Fruit fly (Drosophila melanogaster) whole organism, embryonic: ENCODE data around the gene Hr96.
A peak's percentile ranks its signal among the peaks of the same experiment; 100 is the strongest.

Experiments used
- Aef1 ChIP-seq: fragments of 200-800 bp; sonication (Bioruptor generic); IDR thresholded peaks from 3 replicates; pipeline ENCODE4 v1.3.6; 2022; ENCODE audit warnings: missing biosample characterization, missing genetic modification characterization
- CG10431 ChIP-seq: fragments of 200-800 bp; sonication (Bioruptor generic); optimal IDR thresholded peaks from 3 replicates; lab custom pipeline; 2018; ENCODE audit warnings: missing biosample characterization, mild to moderate bottlenecking, missing genetic modification characterization
- CG11398 ChIP-seq: fragments of 200-800 bp; sonication (Bioruptor generic); optimal IDR thresholded peaks from 2 replicates; lab custom pipeline; 2016; ENCODE audit warnings: missing biosample characterization, missing genetic modification characterization
- CG11504 ChIP-seq: fragments of 200-800 bp; sonication (Bioruptor generic); optimal IDR thresholded peaks from 3 replicates; lab custom pipeline; 2019; ENCODE audit warnings: missing biosample characterization, mild to moderate bottlenecking, missing genetic modification characterization, moderate library complexity
- CG12769 ChIP-seq: fragments of 200-800 bp; sonication (Bioruptor generic); optimal IDR thresholded peaks from 2 replicates; lab custom pipeline; 2019; ENCODE audit warnings: missing biosample characterization, mild to moderate bottlenecking, missing genetic modification characterization, moderate library complexity
- CG14441 ChIP-seq: fragments of 200-800 bp; sonication (Bioruptor generic); IDR thresholded peaks from 2 replicates; pipeline ENCODE4 v1.3.6; 2022; ENCODE audit warnings: missing biosample characterization, missing genetic modification characterization
- CG14860 ChIP-seq: fragments of 200-800 bp; sonication (Bioruptor generic); IDR thresholded peaks from 3 replicates; pipeline ENCODE4 v1.3.6; 2022; ENCODE audit warnings: missing biosample characterization, missing genetic modification characterization; ENCODE audit not compliant: partially characterized antibody
- CG15514 ChIP-seq: fragments of 200-800 bp; sonication (Bioruptor generic); optimal IDR thresholded peaks from 3 replicates; lab custom pipeline; 2017; ENCODE audit warnings: missing biosample characterization, missing genetic modification characterization, mild to moderate bottlenecking, moderate library complexity, missing genetic modification reagents
- CG15601 ChIP-seq: fragments of 200-800 bp; sonication (Bioruptor generic); optimal IDR thresholded peaks from 3 replicates; lab custom pipeline; 2019; ENCODE audit warnings: missing biosample characterization, mild to moderate bottlenecking, missing genetic modification characterization, moderate library complexity
- CG1647 ChIP-seq: fragments of 200-800 bp; sonication (Bioruptor generic); optimal IDR thresholded peaks from 3 replicates; lab custom pipeline; 2016; ENCODE audit warnings: missing biosample characterization, missing genetic modification characterization
- CG17359 ChIP-seq: fragments of 200-800 bp; sonication (Bioruptor generic); optimal IDR thresholded peaks from 3 replicates; lab custom pipeline; 2018; ENCODE audit warnings: missing biosample characterization, mild to moderate bottlenecking, missing genetic modification characterization, moderate library complexity
- CG17829 ChIP-seq: fragments of 200-800 bp; optimal IDR thresholded peaks from 2 replicates; lab custom pipeline; 2019; ENCODE audit warnings: missing biosample characterization, mild to moderate bottlenecking, missing genetic modification characterization, moderate library complexity
- CG18599 ChIP-seq: fragments of 200-800 bp; sonication (Bioruptor generic); optimal IDR thresholded peaks from 3 replicates; lab custom pipeline; 2017; ENCODE audit warnings: missing biosample characterization, missing genetic modification characterization, mild to moderate bottlenecking, moderate library complexity, missing genetic modification reagents
- CG2129 ChIP-seq: fragments of 200-800 bp; sonication (Bioruptor generic); IDR thresholded peaks from 2 replicates; pipeline ENCODE4 v1.3.6; 2022; ENCODE audit warnings: missing biosample characterization, missing genetic modification characterization; ENCODE audit not compliant: partially characterized antibody
- CG3281 ChIP-seq: fragments of 200-800 bp; sonication (Bioruptor generic); optimal IDR thresholded peaks from 3 replicates; lab custom pipeline; 2017; ENCODE audit warnings: missing biosample characterization, mild to moderate bottlenecking, missing genetic modification characterization
- CG4424 ChIP-seq: fragments of 200-800 bp; sonication (Bioruptor generic); optimal IDR thresholded peaks from 3 replicates; lab custom pipeline; 2016; ENCODE audit warnings: missing biosample characterization, missing genetic modification characterization
- CG8924 ChIP-seq: fragments of 200-800 bp; optimal IDR thresholded peaks from 3 replicates; lab custom pipeline; 2019; ENCODE audit warnings: missing biosample characterization, mild to moderate bottlenecking, missing genetic modification characterization, moderate library complexity
- D19A ChIP-seq: fragments of 200-800 bp; optimal IDR thresholded peaks from 3 replicates; lab custom pipeline; 2019; ENCODE audit warnings: missing biosample characterization, mild to moderate bottlenecking, missing genetic modification characterization, moderate library complexity
- Dbx ChIP-seq: fragments of 200-800 bp; sonication (Bioruptor generic); IDR thresholded peaks from 3 replicates; pipeline ENCODE4 v1.3.6; 2022; ENCODE audit warnings: missing biosample characterization, missing genetic modification characterization
- Ets65A ChIP-seq: fragments of 200-800 bp; sonication (Bioruptor generic); peaks from one replicate; lab custom pipeline; 2016; ENCODE audit warnings: missing biosample characterization, missing genetic modification characterization
- HHEX ChIP-seq: fragments of 200-800 bp; sonication (Bioruptor generic); optimal IDR thresholded peaks from 3 replicates; lab custom pipeline; 2017; ENCODE audit warnings: missing biosample characterization, mild to moderate bottlenecking, missing genetic modification characterization, missing genetic modification reagents
- Hmr ChIP-seq: fragments of 200-800 bp; sonication (Bioruptor generic); optimal IDR thresholded peaks from 3 replicates; lab custom pipeline; 2017; ENCODE audit warnings: mild to moderate bottlenecking, missing biosample characterization, missing genetic modification reagents, missing genetic modification characterization
- Jarid2 ChIP-seq: fragments of 200-800 bp; sonication (Bioruptor generic); optimal IDR thresholded peaks from 3 replicates; lab custom pipeline; 2017; ENCODE audit warnings: mild to moderate bottlenecking, missing biosample characterization, missing genetic modification reagents, missing genetic modification characterization
- Lhr ChIP-seq: fragments of 200-800 bp; sonication (Bioruptor generic); optimal IDR thresholded peaks from 3 replicates; lab custom pipeline; 2017; ENCODE audit warnings: mild to moderate bottlenecking, missing biosample characterization, missing genetic modification reagents, missing genetic modification characterization
- Pdp1 ChIP-seq, 2 experiments: fragments of 200-800 bp; sonication (Bioruptor generic); optimal IDR thresholded peaks; 3 replicates each; lab custom pipeline; 2016; ENCODE audit warnings: missing biosample characterization in 2 of 2, missing genetic modification characterization in 2 of 2, mild to moderate bottlenecking in 1 of 2, moderate library complexity in 1 of 2
- Rfx ChIP-seq: fragments of 200-800 bp; sonication (Bioruptor generic); IDR thresholded peaks from 2 replicates; pipeline ENCODE4 v1.3.6; 2022; ENCODE audit warnings: missing biosample characterization, missing genetic modification characterization
- Spps ChIP-seq: fragments of 200-800 bp; sonication (Bioruptor generic); optimal IDR thresholded peaks from 2 replicates; lab custom pipeline; 2018; ENCODE audit warnings: missing biosample characterization, mild to moderate bottlenecking, missing genetic modification characterization
- Vsx1 ChIP-seq: fragments of 200-800 bp; sonication (Bioruptor generic); optimal IDR thresholded peaks from 2 replicates; lab custom pipeline; 2017; ENCODE audit warnings: missing biosample characterization, mild to moderate bottlenecking, missing genetic modification characterization, missing genetic modification reagents
- ab ChIP-seq: fragments of 200-800 bp; sonication (Bioruptor generic); optimal IDR thresholded peaks from 2 replicates; lab custom pipeline; 2016; ENCODE audit warnings: missing biosample characterization, missing genetic modification characterization
- ac ChIP-seq: fragments of 200-800 bp; sonication (Bioruptor generic); optimal IDR thresholded peaks from 3 replicates; lab custom pipeline; 2017; ENCODE audit warnings: missing biosample characterization, mild to moderate bottlenecking, missing genetic modification characterization
- ase ChIP-seq: fragments of 200-800 bp; sonication (Bioruptor generic); IDR thresholded peaks from 3 replicates; pipeline ENCODE4 v1.3.6; 2022; ENCODE audit warnings: missing biosample characterization, missing genetic modification characterization
- bigmax ChIP-seq: fragments of 200-800 bp; sonication (Bioruptor generic); optimal IDR thresholded peaks from 2 replicates; lab custom pipeline; 2018; ENCODE audit warnings: missing biosample characterization, mild to moderate bottlenecking, missing genetic modification characterization
- br ChIP-seq: fragments of >200 bp; optimal IDR thresholded peaks from 2 replicates; lab custom pipeline; 2017
- dan ChIP-seq: fragments of 200-800 bp; sonication (Bioruptor generic); IDR thresholded peaks from 2 replicates; pipeline ENCODE4 v1.3.6; 2022; ENCODE audit warnings: missing biosample characterization, missing genetic modification characterization
- dati ChIP-seq: fragments of 200-800 bp; sonication (Bioruptor generic); IDR thresholded peaks from 2 replicates; pipeline ENCODE4 v1.3.6; 2022; ENCODE audit warnings: missing biosample characterization, missing genetic modification characterization
- eve ChIP-seq, 2 experiments: fragments of >200 bp; optimal IDR thresholded peaks; 2 replicates each; lab custom pipeline; 2017; ENCODE audit warnings: missing biosample characterization in 2 of 2, missing genetic modification characterization in 2 of 2
- gem ChIP-seq: fragments of 200-800 bp; sonication (Bioruptor generic); optimal IDR thresholded peaks from 2 replicates; lab custom pipeline; 2019; ENCODE audit warnings: missing biosample characterization, mild to moderate bottlenecking, missing genetic modification characterization, moderate library complexity
- grn ChIP-seq: fragments of 200-800 bp; sonication (Bioruptor generic); optimal IDR thresholded peaks from 3 replicates; lab custom pipeline; 2017; ENCODE audit warnings: missing biosample characterization, missing genetic modification characterization
- lmd ChIP-seq: fragments of 200-800 bp; sonication (Bioruptor generic); IDR thresholded peaks from 2 replicates; pipeline ENCODE4 v1.3.6; 2022; ENCODE audit warnings: missing biosample characterization, missing genetic modification characterization
- nmo ChIP-seq: fragments of 200-800 bp; sonication (Bioruptor generic); optimal IDR thresholded peaks from 2 replicates; lab custom pipeline; 2018; ENCODE audit warnings: missing biosample characterization, mild to moderate bottlenecking, missing genetic modification characterization, moderate library complexity
- nom ChIP-seq: fragments of 200-800 bp; sonication (Bioruptor generic); optimal IDR thresholded peaks from 2 replicates; lab custom pipeline; 2017; ENCODE audit warnings: missing biosample characterization, missing genetic modification characterization, mild to moderate bottlenecking, moderate library complexity, missing genetic modification reagents
- oc ChIP-seq: fragments of 200-800 bp; sonication (Bioruptor generic); optimal IDR thresholded peaks from 2 replicates; lab custom pipeline; 2018; ENCODE audit warnings: missing biosample characterization, mild to moderate bottlenecking, missing genetic modification characterization, moderate library complexity
- onecut ChIP-seq: fragments of 200-800 bp; sonication (Bioruptor generic); IDR thresholded peaks from 2 replicates; pipeline ENCODE4 v1.3.6; 2022; ENCODE audit warnings: missing biosample characterization, missing genetic modification characterization
- tll ChIP-seq, 2 experiments: fragments of 200-800 bp in 1 of 2; fragments of >200 bp in 1 of 2; sonication (Bioruptor generic) in 1 of 2; optimal IDR thresholded peaks; 2 replicates each; lab custom pipeline; 2017 to 2019; ENCODE audit warnings: missing biosample characterization in 2 of 2, missing genetic modification characterization in 2 of 2, mild to moderate bottlenecking in 1 of 2, moderate library complexity in 1 of 2
- wek ChIP-seq: fragments of 200-800 bp; sonication (Bioruptor generic); optimal IDR thresholded peaks from 3 replicates; lab custom pipeline; 2018; ENCODE audit warnings: missing biosample characterization, mild to moderate bottlenecking, missing genetic modification characterization, moderate library complexity

The Hr96 gene

DNA sequence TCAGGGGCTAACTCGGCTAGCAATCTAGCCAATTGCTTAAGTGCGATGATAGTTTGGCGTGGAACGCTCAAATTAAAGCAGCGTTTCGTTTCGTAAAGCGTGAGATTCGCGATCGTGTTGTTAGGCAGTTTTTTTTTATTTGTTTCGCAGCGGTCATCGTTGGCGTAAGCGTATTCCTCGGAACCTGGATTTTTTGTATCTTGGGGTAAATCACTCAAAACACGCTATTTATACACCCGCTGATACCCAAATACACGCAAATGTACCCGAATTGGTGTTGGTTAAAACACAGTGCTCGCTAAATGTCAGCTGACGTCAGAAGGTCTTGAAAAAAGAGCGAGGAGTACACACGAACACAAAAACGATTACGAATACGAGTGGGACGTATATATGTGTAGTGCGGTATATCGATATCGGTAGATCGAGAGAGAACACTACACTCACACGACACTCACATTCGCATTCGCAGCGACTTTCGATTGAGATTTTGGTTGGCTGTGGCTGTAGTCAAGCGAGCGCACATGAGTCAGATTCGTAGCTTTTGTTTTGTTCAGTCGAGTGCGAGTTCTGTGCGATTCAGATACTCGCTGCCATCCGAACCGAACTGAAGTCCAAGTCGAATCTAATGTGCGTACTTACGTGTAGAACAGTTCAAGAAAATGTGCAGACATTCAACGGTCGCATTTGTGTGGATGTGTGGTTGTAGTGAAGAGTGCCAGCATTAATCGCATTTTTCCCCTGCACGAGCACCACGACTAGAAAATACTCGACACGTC is 24.9 kb downstream of the Hr96 start (continued):
- peak; percentile 83 for TF ChIP-seq nom (GFP tag; lab: Kevin White, UChicago)

DNA sequence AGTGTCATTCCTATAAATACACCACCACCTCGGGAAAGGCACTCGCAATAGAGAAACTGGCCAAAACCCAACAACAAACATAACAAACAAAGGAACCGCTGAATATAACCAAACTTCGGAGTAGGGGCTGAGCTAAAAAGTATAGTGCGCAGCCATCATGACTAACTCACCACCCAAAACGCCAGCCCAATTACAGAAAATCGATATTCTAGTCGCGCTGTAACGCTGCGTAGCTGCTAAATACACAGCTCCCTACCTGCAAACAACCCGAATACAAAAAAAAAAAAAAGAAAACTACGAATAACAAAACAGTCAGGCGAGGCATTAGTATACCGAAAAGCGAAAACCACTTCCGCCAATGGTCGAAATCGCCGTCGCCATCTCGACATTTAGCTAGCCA is 25.6 kb downstream of the Hr96 start:
- TF ChIP-seq CG1647: no peak
- TF ChIP-seq CG8924: no peak
- no peak for TF ChIP-seq br
- TF ChIP-seq lmd (GFP tag; lab: Robert Waterston, UW): no peak
- TF ChIP-seq D19A (tag; lab: Kevin White, UChicago): no peak
- no peak for TF ChIP-seq CG11398
- TF ChIP-seq Jarid2 (GFP tag; lab: Kevin White, UChicago): no peak
- no peak for TF ChIP-seq Rfx
- TF ChIP-seq Dbx (GFP tag; lab: Robert Waterston, UW): no peak
- TF ChIP-seq eve (GFP tag; optimal IDR thresholded peaks at IDR 0.05; lab: Kevin White, UChicago): peak in 1 of 2 experiments; percentile 87
- TF ChIP-seq CG11504 (tag; lab: Kevin White, UChicago): no peak
- peak; percentile 96 for TF ChIP-seq onecut (GFP tag; lab: Robert Waterston, UW)
- no peak for TF ChIP-seq CG17359 (tag; lab: Kevin White, UChicago)
- peak; percentile 4 for TF ChIP-seq ab (GFP tag; lab: Kevin White, UChicago)
- TF ChIP-seq Ets65A (GFP tag; lab: Kevin White, UChicago): peak; percentile 55
- TF ChIP-seq oc (tag; lab: Kevin White, UChicago): no peak
- no peak for TF ChIP-seq Vsx1
- TF ChIP-seq CG10431 (GFP tag; lab: Kevin White, UChicago): peak; percentile 10
- TF ChIP-seq bigmax (GFP tag; lab: Kevin White, UChicago): peak; percentile 39
- no peak for TF ChIP-seq CG14441 (GFP tag; lab: Robert Waterston, UW)
- no peak for TF ChIP-seq Aef1 (GFP tag; lab: Robert Waterston, UW)
- no peak for TF ChIP-seq ac (GFP tag; lab: Kevin White, UChicago)
- TF ChIP-seq Hmr (GFP tag; lab: Kevin White, UChicago): no peak
- no peak for TF ChIP-seq tll (GFP tag; optimal IDR thresholded peaks at IDR 0.05; lab: Kevin White, UChicago)
- no peak for TF ChIP-seq Lhr (GFP tag; lab: Kevin White, UChicago)
- TF ChIP-seq CG15514 (GFP tag; lab: Kevin White, UChicago): no peak

DNA sequence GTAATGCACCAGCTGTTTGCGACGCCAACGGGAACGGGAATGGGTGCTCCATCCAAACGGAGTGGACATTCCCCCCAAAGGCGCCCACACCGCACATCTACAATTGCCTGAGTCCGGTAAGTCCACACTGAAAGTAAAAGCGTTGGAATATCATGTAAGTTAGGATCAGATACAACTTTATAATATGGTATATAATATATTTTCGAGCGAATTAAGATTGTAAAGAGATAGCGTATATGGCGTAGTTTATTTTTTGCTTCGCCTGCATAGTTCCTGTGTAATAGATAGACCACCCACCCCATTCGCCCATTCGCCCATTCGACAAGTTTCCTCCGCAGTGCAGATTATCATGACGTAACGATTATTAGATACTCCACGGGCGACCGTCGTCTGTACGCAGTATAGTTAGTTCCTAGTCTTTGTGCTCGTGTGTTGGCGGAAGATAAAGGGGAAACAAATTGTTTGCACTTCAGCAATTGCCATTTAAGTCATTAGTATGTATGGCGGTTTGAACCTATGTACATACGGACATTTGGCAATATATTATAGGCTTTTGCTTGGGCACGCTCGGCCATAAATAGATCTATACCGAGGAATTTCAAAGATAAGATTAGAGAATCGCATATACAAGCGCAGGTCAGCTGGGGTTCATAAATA is 26.5 kb downstream of the Hr96 start:
- peak; percentile 18 for TF ChIP-seq grn (GFP tag; lab: Kevin White, UChicago)
- TF ChIP-seq Pdp1 (GFP tag; optimal IDR thresholded peaks at IDR 0.05; lab: Kevin White, UChicago): peak in 1 of 2 experiments; percentile 86
- no peak for TF ChIP-seq ase (GFP tag; lab: Robert Waterston, UW)
- TF ChIP-seq gem (tag; lab: Kevin White, UChicago): peak; percentile 24
- TF ChIP-seq Spps (tag; lab: Kevin White, UChicago): no peak
- no peak for TF ChIP-seq dan (GFP tag; lab: Robert Waterston, UW)
- no peak for TF ChIP-seq CG11398
- TF ChIP-seq nmo (GFP tag; lab: Kevin White, UChicago): no peak
- no peak for TF ChIP-seq CG2129
- no peak for TF ChIP-seq HHEX (GFP tag; lab: Kevin White, UChicago)
- peak; percentile 43 for TF ChIP-seq Hmr (GFP tag; lab: Kevin White, UChicago)
- TF ChIP-seq Aef1 (GFP tag; lab: Robert Waterston, UW): peak; percentile 24; the same call in 1 of the 3 replicates
- TF ChIP-seq CG15601 (tag; lab: Kevin White, UChicago): no peak
- no peak for TF ChIP-seq dati (GFP tag; lab: Robert Waterston, UW)
- no peak for TF ChIP-seq CG12769 (tag; lab: Kevin White, UChicago)
- TF ChIP-seq CG4424: no peak
- TF ChIP-seq CG17829: no peak
- TF ChIP-seq Vsx1: no peak
- no peak for TF ChIP-seq wek (GFP tag; lab: Kevin White, UChicago)
- TF ChIP-seq CG3281 (GFP tag; lab: Kevin White, UChicago): no peak
- peak; percentile 56 for TF ChIP-seq CG18599 (GFP tag; lab: Kevin White, UChicago)
- no peak for TF ChIP-seq CG14860 (GFP tag; lab: Robert Waterston, UW)
